Fruit fly (Drosophila melanogaster): ENCODE measurements around the gene axed.
A peak's percentile ranks its signal among the peaks of the same experiment; 100 is the strongest.

Gene axed

dm6 chr3L:6612637-6613036, 3.5 kb downstream of the axed start (continued):
- TF ChIP-seq ase (GFP tag; IDR thresholded peaks at IDR 0.05) (0 out of 3 replicates have a peak, but pooled peaks have one; percentile 29), lola (GFP tag; optimal IDR thresholded peaks at IDR 0.05) (no peak), BEAF-32 (GFP tag; optimal IDR thresholded peaks at IDR 0.05) (no peak), kni (GFP tag; optimal IDR thresholded peaks at IDR 0.05) (no peak), C15 (GFP tag; IDR thresholded peaks at IDR 0.05) (no peak), CG12155 (GFP tag; optimal IDR thresholded peaks at IDR 0.05) (no peak), pzg (GFP tag; optimal IDR thresholded peaks at IDR 0.05) (no peak), unpg (GFP tag; optimal IDR thresholded peaks at IDR 0.05) (no peak), CG12744 (GFP tag; optimal IDR thresholded peaks at IDR 0.05) (no peak), nerfin-1 (tag; optimal IDR thresholded peaks at IDR 0.05) (no peak), sens-2 (GFP tag; IDR thresholded peaks at IDR 0.05) (no peak), CG8944 (GFP tag; optimal IDR thresholded peaks at IDR 0.05) (no peak), CG8388 (GFP tag; optimal IDR thresholded peaks at IDR 0.05) (peak; percentile 70), H2.0 (GFP tag; IDR thresholded peaks at IDR 0.05) (peak; percentile 11; the same call in 1 of the 2 replicates), Ada2b (GFP tag; IDR thresholded peaks at IDR 0.05) (peak; percentile 37; the same call in 1 of the 2 replicates), ewg (GFP tag; optimal IDR thresholded peaks at IDR 0.05) (no peak), Elba2 (GFP tag; optimal IDR thresholded peaks at IDR 0.05) (no peak), Atf6 (GFP tag; IDR thresholded peaks at IDR 0.05) (peak; percentile 50), Hr78 (GFP tag; optimal IDR thresholded peaks at IDR 0.05) (no peak), bcd (GFP tag; optimal IDR thresholded peaks at IDR 0.05) (peak; percentile 33), GATAe (GFP tag; conservative IDR thresholded peaks at IDR 0.05) (peak; percentile 25; the same call in 1 of the 2 replicates), Hey (tag; optimal IDR thresholded peaks at IDR 0.05) (peak; percentile 17), Neu2 (GFP tag; optimal IDR thresholded peaks at IDR 0.05; ENCODE audit: borderline replicate concordance) (no peak), CG12219 (GFP tag; optimal IDR thresholded peaks at IDR 0.05) (no peak), CG11504 (tag; optimal IDR thresholded peaks at IDR 0.05) (peak; percentile 4), CG10979 (tag; optimal IDR thresholded peaks at IDR 0.05) (no peak), CG6791 (GFP tag; IDR thresholded peaks at IDR 0.05; ENCODE audit: partially characterized antibody) (no peak), knrl (GFP tag; IDR thresholded peaks at IDR 0.05; ENCODE audit: partially characterized antibody) (no peak), HmgZ (tag; optimal IDR thresholded peaks at IDR 0.05) (no peak), CG2889 (GFP tag; IDR thresholded peaks at IDR 0.05) (0 out of 3 replicates have a peak, but pooled peaks have one; percentile 42), CG4730 (GFP tag; IDR thresholded peaks at IDR 0.05) (no peak), schlank (tag; optimal IDR thresholded peaks at IDR 0.05) (peak; percentile 18), pho (GFP tag; optimal IDR thresholded peaks at IDR 0.05) (no peak), CG10209 (GFP tag; optimal IDR thresholded peaks at IDR 0.05) (peak; percentile 30), Fer1 (GFP tag; optimal IDR thresholded peaks at IDR 0.05) (peak; percentile 12), fd102C (GFP tag; optimal IDR thresholded peaks at IDR 0.05) (no peak), CG12236 (GFP tag; optimal IDR thresholded peaks at IDR 0.05) (no peak), HmgD (GFP tag; optimal IDR thresholded peaks at IDR 0.05) (no peak), Doc3 (GFP tag; IDR thresholded peaks at IDR 0.05; ENCODE audit: partially characterized antibody) (no peak), CG11723 (GFP tag; optimal IDR thresholded peaks at IDR 0.05) (peak; percentile 10), CG43689 (GFP tag; IDR thresholded peaks at IDR 0.05) (0 out of 2 replicates have a peak, but pooled peaks have one; percentile 27), CG17385 (GFP tag; optimal IDR thresholded peaks at IDR 0.05) (peak; percentile 9), CG17802 (tag; optimal IDR thresholded peaks at IDR 0.05) (no peak), sens (GFP tag) (peak; percentile 51), ATbp (GFP tag; optimal IDR thresholded peaks at IDR 0.05) (peak; percentile 62), CG42726 (GFP tag; IDR thresholded peaks at IDR 0.05; ENCODE audit: partially characterized antibody) (no peak), mirr (GFP tag; optimal IDR thresholded peaks at IDR 0.05) (peak; percentile 32), CG17829 (tag; optimal IDR thresholded peaks at IDR 0.05) (no peak), CG1024 (GFP tag; IDR thresholded peaks at IDR 0.05) (no peak), CG2202 (tag; optimal IDR thresholded peaks at IDR 0.05) (no peak)

Measured in whole organism, embryonic.